Fruit fly (Drosophila melanogaster) whole organism, embryonic: ENCODE data around the gene Pgant7.

Experiments
- CG10147 ChIP-seq: fragments of 200-800 bp; sonication (Bioruptor generic); optimal IDR thresholded peaks from 2 replicates; lab custom pipeline; 2019; ENCODE audit warnings: missing biosample characterization, mild to moderate bottlenecking, missing genetic modification characterization, moderate library complexity
- CG14860 ChIP-seq: fragments of 200-800 bp; sonication (Bioruptor generic); IDR thresholded peaks from 3 replicates; pipeline ENCODE4 v1.3.6; 2022; ENCODE audit warnings: missing biosample characterization, missing genetic modification characterization; ENCODE audit not compliant: partially characterized antibody
- CG9797 ChIP-seq: fragments of 200-800 bp; sonication (Bioruptor generic); optimal IDR thresholded peaks from 3 replicates; lab custom pipeline; 2018; ENCODE audit warnings: missing biosample characterization, mild to moderate bottlenecking, missing genetic modification characterization
- CG9932 ChIP-seq: fragments of 200-800 bp; sonication (Bioruptor generic); IDR thresholded peaks from 2 replicates; pipeline ENCODE4 v1.3.6; 2022; ENCODE audit warnings: missing biosample characterization, missing genetic modification characterization
- NK7.1 ChIP-seq: fragments of 200-800 bp; sonication (Bioruptor generic); optimal IDR thresholded peaks from 3 replicates; lab custom pipeline; 2016; ENCODE audit warnings: missing biosample characterization, missing genetic modification characterization
- fru ChIP-seq: fragments of >200 bp; optimal IDR thresholded peaks from 2 replicates; lab custom pipeline; 2017
- gt ChIP-seq: fragments of 200-800 bp; sonication (Bioruptor generic); IDR thresholded peaks from 2 replicates; pipeline ENCODE4 v1.3.6; 2022; ENCODE audit warnings: missing biosample characterization, missing genetic modification characterization
- vvl ChIP-seq: fragments of 200-800 bp; sonication (Bioruptor generic); IDR thresholded peaks from 2 replicates; pipeline ENCODE4 v1.3.6; 2022; ENCODE audit warnings: missing biosample characterization, missing genetic modification characterization

- no peak for TF ChIP-seq CG14860 (GFP tag; lab: Robert Waterston, UW)
- TF ChIP-seq vvl (GFP tag; lab: Robert Waterston, UW): no peak
- TF ChIP-seq fru (lab: Kevin White, UChicago): no peak
- no peak for TF ChIP-seq NK7.1
- TF ChIP-seq CG9932: no peak
- TF ChIP-seq CG9797 (GFP tag; lab: Kevin White, UChicago): no peak
- TF ChIP-seq gt (GFP tag; lab: Robert Waterston, UW): no peak
- TF ChIP-seq CG10147 (GFP tag; lab: Kevin White, UChicago): no peak
These were observed 10.3 kb downstream of the Pgant7 start, which contains the start of gene CG15046 for dm6 chrX:18489509-18489908.
